Worm (Caenorhabditis elegans): Measurements from ENCODE around the gene rps-13.

- TF ChIP-seq lir-1 (GFP tag; conservative IDR thresholded peaks at IDR 0.05) (no peak), him-1 (tag; optimal IDR thresholded peaks at IDR 0.05) (no peak), nhr-90 (tag; optimal IDR thresholded peaks at IDR 0.05) (no peak), pha-4 (tag; optimal IDR thresholded peaks at IDR 0.05) (no peak), efl-1 (GFP tag; optimal IDR thresholded peaks at IDR 0.05) (no peak), zfh-2 (GFP tag; conservative IDR thresholded peaks at IDR 0.05) (no peak), pbrm-1 (GFP tag; IDR thresholded peaks at IDR 0.05) (no peak), lsl-1 (GFP tag; optimal IDR thresholded peaks at IDR 0.05) (no peak), ets-4 (GFP tag; optimal IDR thresholded peaks at IDR 0.05) (no peak), rec-8 (tag; optimal IDR thresholded peaks at IDR 0.05) (no peak), nfya-1 (tag; optimal IDR thresholded peaks at IDR 0.05; ENCODE audit: borderline replicate concordance, insufficient read depth) (no peak)
Measured at ce11 chrIII:6324139-6324538, 50.7 kb downstream of the rps-13 start, which contains the start of gene C56G2.5.

Measured in whole organism, young adult.